Fruit fly (Drosophila melanogaster): ENCODE measurements around the gene CG2310.

CG2310 gene

dm6 chr3R:29503406-29504116 lies 10.2 kb upstream of the CG2310 start, which contains the start of gene Trc8:
Gene Trc8, minus strand, starts transcription at chr3R:29503797.
- TF ChIP-seq gce (GFP tag; IDR thresholded peaks at IDR 0.05) (no peak), bowl (GFP tag; IDR thresholded peaks at IDR 0.05) (no peak), crp (GFP tag; optimal IDR thresholded peaks at IDR 0.05) (peak; percentile 72 to 99), HLH54F (GFP tag; optimal IDR thresholded peaks at IDR 0.05) (peak; percentile 1), CG16813 (GFP tag; IDR thresholded peaks at IDR 0.05; ENCODE audit: partially characterized antibody) (peak; percentile 81), CG16863 (GFP tag; optimal IDR thresholded peaks at IDR 0.05) (no peak), Sry-δ (GFP tag; optimal IDR thresholded peaks at IDR 0.05) (peak; percentile 79), CG7963 (GFP tag; IDR thresholded peaks at IDR 0.05; ENCODE audit: partially characterized antibody) (peak; percentile 92), Hand (GFP tag; optimal IDR thresholded peaks at IDR 0.05) (no peak), Side (GFP tag; optimal IDR thresholded peaks at IDR 0.05) (peak; percentile 14), CG15601 (tag; optimal IDR thresholded peaks at IDR 0.05) (peak; percentile 27), CG34422 (GFP tag; IDR thresholded peaks at IDR 0.05) (0 out of 3 replicates have a peak, but pooled peaks have one; percentile 11), so (GFP tag; IDR thresholded peaks at IDR 0.05) (0 out of 3 replicates have a peak, but pooled peaks have one; percentile 13), YL-1 (GFP tag; optimal IDR thresholded peaks at IDR 0.05) (peak; percentile 69), Mrtf (GFP tag; IDR thresholded peaks at IDR 0.05) (no peak), onecut (GFP tag; IDR thresholded peaks at IDR 0.05) (peak; percentile 76), zen2 (GFP tag; IDR thresholded peaks at IDR 0.05; ENCODE audit: partially characterized antibody) (peak; percentile 58), Dek (tag; optimal IDR thresholded peaks at IDR 0.05) (peak; percentile 82), hb (GFP tag; IDR thresholded peaks at IDR 0.05; ENCODE audit: partially characterized antibody) (peak; percentile 73; the same call in 2 of the 3 replicates), lola (GFP tag; optimal IDR thresholded peaks at IDR 0.05) (peak in 1 of 3 experiments; percentile 6), Hmr (GFP tag; optimal IDR thresholded peaks at IDR 0.05) (peak; percentile 22), CG9797 (GFP tag; optimal IDR thresholded peaks at IDR 0.05) (peak; percentile 38), CG9727 (GFP tag; optimal IDR thresholded peaks at IDR 0.05) (no peak), CG10147 (GFP tag; optimal IDR thresholded peaks at IDR 0.05) (no peak), Fer1 (GFP tag; optimal IDR thresholded peaks at IDR 0.05) (peak; percentile 2), CG17912 (GFP tag; optimal IDR thresholded peaks at IDR 0.05) (peak; percentile 20), cas (GFP tag; IDR thresholded peaks at IDR 0.05) (0 out of 2 replicates have a peak, but pooled peaks have one; percentile 28), inv (GFP tag; IDR thresholded peaks at IDR 0.05; ENCODE audit: partially characterized antibody) (peak; percentile 74), insv (GFP tag; optimal IDR thresholded peaks at IDR 0.05) (peak in 1 of 2 experiments; percentile 23), MBD-R2 (GFP tag; IDR thresholded peaks at IDR 0.05) (peak; percentile 83), CG12219 (GFP tag; optimal IDR thresholded peaks at IDR 0.05) (no peak), CG42726 (GFP tag; IDR thresholded peaks at IDR 0.05; ENCODE audit: partially characterized antibody) (peak; percentile 90), Elba2 (GFP tag; optimal IDR thresholded peaks at IDR 0.05) (no peak), Dll (GFP tag; IDR thresholded peaks at IDR 0.05; ENCODE audit: partially characterized antibody) (peak; percentile 88), CG10267 (tag; optimal IDR thresholded peaks at IDR 0.05) (peak; percentile 94), CG8478 (optimal IDR thresholded peaks at IDR 0.05) (no peak), corto (GFP tag; optimal IDR thresholded peaks at IDR 0.05) (no peak), CG9215 (GFP tag; IDR thresholded peaks at IDR 0.05) (no peak), CG11560 (tag; IDR thresholded peaks at IDR 0.05) (peak; percentile 69; the same call in 2 of the 3 replicates), Dp (GFP tag; optimal IDR thresholded peaks at IDR 0.05) (peak; percentile 98), crol (GFP tag; IDR thresholded peaks at IDR 0.05) (peak; percentile 58), vnd (GFP tag; IDR thresholded peaks at IDR 0.05; ENCODE audit: partially characterized antibody) (peak; percentile 81), CG2129 (GFP tag; IDR thresholded peaks at IDR 0.05; ENCODE audit: partially characterized antibody) (peak; percentile 56), abd-A (tag; optimal IDR thresholded peaks at IDR 0.05) (no peak), row (GFP tag; IDR thresholded peaks at IDR 0.05) (peak; percentile 25; the same call in 1 of the 3 replicates), Hr3 (GFP tag; optimal IDR thresholded peaks at IDR 0.05) (no peak), CG6272 (GFP tag; IDR thresholded peaks at IDR 0.05) (peak; percentile 43; the same call in 1 of the 2 replicates), HmgD (GFP tag; optimal IDR thresholded peaks at IDR 0.05) (peak; percentile 36)
